Fruit fly (Drosophila melanogaster) whole organism, adult: ENCODE data around the gene bi.

Experiments used
- CG11617 ChIP-seq: fragments of 200-800 bp; sonication (Bioruptor generic); optimal IDR thresholded peaks from 2 replicates; lab custom pipeline; 2017; ENCODE audit warnings: mild to moderate bottlenecking, missing biosample characterization, missing genetic modification reagents, missing genetic modification characterization
- CG12768 ChIP-seq: fragments of 200-800 bp; sonication (Bioruptor generic); optimal IDR thresholded peaks from 2 replicates; lab custom pipeline; 2017; ENCODE audit warnings: missing biosample characterization, missing genetic modification characterization, mild to moderate bottlenecking, moderate library complexity, missing genetic modification reagents
- CG14711 ChIP-seq: fragments of 200-800 bp; sonication (Bioruptor generic); optimal IDR thresholded peaks from 2 replicates; lab custom pipeline; 2018; ENCODE audit warnings: missing biosample characterization, mild to moderate bottlenecking, missing genetic modification characterization, moderate library complexity
- CG1620 ChIP-seq: fragments of 200-800 bp; sonication (Bioruptor generic); optimal IDR thresholded peaks from 2 replicates; lab custom pipeline; 2016; ENCODE audit warnings: missing biosample characterization, missing genetic modification characterization
- CG33017 ChIP-seq: fragments of 200-800 bp; sonication (Bioruptor generic); optimal IDR thresholded peaks from 2 replicates; lab custom pipeline; 2018; ENCODE audit warnings: missing biosample characterization, mild to moderate bottlenecking, missing genetic modification characterization, moderate library complexity
- CG5204 ChIP-seq: fragments of 200-800 bp; sonication (Bioruptor generic); optimal IDR thresholded peaks from 2 replicates; lab custom pipeline; 2016; ENCODE audit warnings: missing biosample characterization, missing genetic modification characterization
- CG7045 ChIP-seq: fragments of 200-800 bp; sonication (Bioruptor generic); optimal IDR thresholded peaks from 2 replicates; lab custom pipeline; 2017; ENCODE audit warnings: missing biosample characterization, mild to moderate bottlenecking, missing genetic modification characterization
- CG7101 ChIP-seq: fragments of 200-800 bp; sonication (Bioruptor generic); optimal IDR thresholded peaks from 2 replicates; lab custom pipeline; 2018; ENCODE audit warnings: missing biosample characterization, mild to moderate bottlenecking, missing genetic modification characterization, moderate library complexity
- Clk ChIP-seq: fragments of 200-800 bp; sonication (Bioruptor generic); optimal IDR thresholded peaks from 2 replicates; lab custom pipeline; 2017; ENCODE audit warnings: missing biosample characterization, missing genetic modification characterization
- Crg-1 ChIP-seq: fragments of 200-800 bp; sonication (Bioruptor generic); optimal IDR thresholded peaks from 2 replicates; lab custom pipeline; 2016; ENCODE audit warnings: missing biosample characterization, missing genetic modification characterization
- Hr96 ChIP-seq: fragments of 200-800 bp; sonication (Bioruptor generic); optimal IDR thresholded peaks from 2 replicates; lab custom pipeline; 2016; ENCODE audit warnings: missing biosample characterization, missing genetic modification characterization
- Mnt ChIP-seq: fragments of 200-800 bp; sonication (Bioruptor generic); optimal IDR thresholded peaks from 2 replicates; lab custom pipeline; 2016; ENCODE audit warnings: missing biosample characterization, mild to moderate bottlenecking, missing genetic modification characterization
- bab1 ChIP-seq: fragments of 200-800 bp; sonication (Bioruptor generic); optimal IDR thresholded peaks from 3 replicates; lab custom pipeline; 2019; ENCODE audit warnings: missing biosample characterization, mild to moderate bottlenecking, missing genetic modification characterization, moderate library complexity
- cic ChIP-seq: fragments of 200-800 bp; sonication (Bioruptor generic); optimal IDR thresholded peaks from 2 replicates; lab custom pipeline; 2017; ENCODE audit warnings: missing biosample characterization, mild to moderate bottlenecking, missing genetic modification characterization, moderate library complexity
- cnc ChIP-seq, 2 experiments: fragments of >200 bp; optimal IDR thresholded peaks; 2 replicates each; lab custom pipeline; 2017
- kay ChIP-seq: fragments of 200-800 bp; sonication (Bioruptor generic); peaks from one replicate; lab custom pipeline; 2016; ENCODE audit warnings: missing biosample characterization, missing genetic modification characterization, borderline replicate concordance
- ovo ChIP-seq: fragments of 200-800 bp; sonication (Bioruptor generic); optimal IDR thresholded peaks from 2 replicates; lab custom pipeline; 2016; ENCODE audit warnings: missing biosample characterization, missing genetic modification characterization
- pad ChIP-seq: fragments of 200-800 bp; sonication (Bioruptor generic); optimal IDR thresholded peaks from 3 replicates; lab custom pipeline; 2017; ENCODE audit warnings: missing biosample characterization, missing genetic modification characterization, mild to moderate bottlenecking, moderate library complexity, missing genetic modification reagents
- tj ChIP-seq: fragments of 200-800 bp; sonication (Bioruptor generic); optimal IDR thresholded peaks from 3 replicates; lab custom pipeline; 2017; ENCODE audit warnings: missing biosample characterization, mild to moderate bottlenecking, missing genetic modification characterization, moderate library complexity
- toe ChIP-seq: fragments of 200-800 bp; sonication (Bioruptor generic); optimal IDR thresholded peaks from 2 replicates; lab custom pipeline; 2016; ENCODE audit warnings: missing biosample characterization, missing genetic modification characterization

The bi gene

dm6 chrX:4411405-4411993 lies 1.2 kb upstream of the bi start:
- TF ChIP-seq toe (GFP tag; lab: Kevin White, UChicago) (no peak), cnc (optimal IDR thresholded peaks at IDR 0.05; lab: Kevin White, UChicago) (no peak), CG7101 (no peak), ovo (GFP tag; lab: Kevin White, UChicago) (peak; percentile 6), CG11617 (no peak), Hr96 (GFP tag; lab: Kevin White, UChicago) (no peak), CG33017 (no peak), pad (GFP tag; lab: Kevin White, UChicago) (peak; percentile 86), CG14711 (no peak), CG5204 (GFP tag; lab: Kevin White, UChicago) (no peak), tj (no peak), cic (GFP tag; lab: Kevin White, UChicago) (no peak), CG12768 (no peak), Mnt (GFP tag; lab: Kevin White, UChicago) (no peak), CG7045 (GFP tag; lab: Kevin White, UChicago) (no peak), bab1 (GFP tag; lab: Kevin White, UChicago) (no peak), CG1620 (GFP tag; lab: Kevin White, UChicago) (no peak)

- TF ChIP-seq CG33017 (no peak), cic (GFP tag; lab: Kevin White, UChicago) (no peak), CG11617 (no peak), bab1 (GFP tag; lab: Kevin White, UChicago) (no peak), CG7101 (no peak), ovo (GFP tag; lab: Kevin White, UChicago) (no peak), CG1620 (GFP tag; lab: Kevin White, UChicago) (no peak), CG12768 (no peak), kay (GFP tag; lab: Kevin White, UChicago) (no peak), CG5204 (GFP tag; lab: Kevin White, UChicago) (no peak)
Measured at dm6 chrX:4413146-4413545, 490 bp downstream of the bi start.

dm6 chrX:4420099-4420695 lies 7.5 kb downstream of the bi start:
- no peak for TF ChIP-seq CG14711
- TF ChIP-seq Crg-1 (GFP tag; lab: Kevin White, UChicago) = no peak
- TF ChIP-seq CG1620 (GFP tag; lab: Kevin White, UChicago) = no peak
- TF ChIP-seq CG7045 (GFP tag; lab: Kevin White, UChicago) = no peak
- no peak for TF ChIP-seq CG5204 (GFP tag; lab: Kevin White, UChicago)
- TF ChIP-seq toe (GFP tag; lab: Kevin White, UChicago) = no peak
- no peak for TF ChIP-seq pad (GFP tag; lab: Kevin White, UChicago)
- no peak for TF ChIP-seq CG33017
- TF ChIP-seq CG12768 = no peak
- TF ChIP-seq CG7101 = no peak
- TF ChIP-seq Mnt (GFP tag; lab: Kevin White, UChicago) = no peak
- TF ChIP-seq CG11617 = no peak
- TF ChIP-seq kay (GFP tag; lab: Kevin White, UChicago) = no peak
- no peak for TF ChIP-seq Clk (GFP tag; lab: Kevin White, UChicago)
- TF ChIP-seq Hr96 (GFP tag; lab: Kevin White, UChicago) = no peak
- TF ChIP-seq ovo (GFP tag; lab: Kevin White, UChicago) = no peak

dm6 chrX:4422074-4422473 lies 9.4 kb downstream of the bi start:
- no peak for TF ChIP-seq Mnt (GFP tag; lab: Kevin White, UChicago)
- no peak for TF ChIP-seq pad (GFP tag; lab: Kevin White, UChicago)
- no peak for TF ChIP-seq CG11617
- no peak for TF ChIP-seq CG14711
- no peak for TF ChIP-seq CG12768
- TF ChIP-seq CG33017 = no peak
- no peak for TF ChIP-seq CG1620 (GFP tag; lab: Kevin White, UChicago)
- TF ChIP-seq bab1 (GFP tag; lab: Kevin White, UChicago) = no peak
- TF ChIP-seq Hr96 (GFP tag; lab: Kevin White, UChicago) = no peak
- TF ChIP-seq toe (GFP tag; lab: Kevin White, UChicago) = no peak

dm6 chrX:4423837-4424449 lies 11.3 kb downstream of the bi start:
- TF ChIP-seq pad (GFP tag; lab: Kevin White, UChicago) = no peak
- TF ChIP-seq Mnt (GFP tag; lab: Kevin White, UChicago) = no peak
- no peak for TF ChIP-seq CG14711
- no peak for TF ChIP-seq CG33017
- no peak for TF ChIP-seq CG1620 (GFP tag; lab: Kevin White, UChicago)
- TF ChIP-seq CG12768 = no peak

dm6 chrX:4425016-4425415 lies 12.4 kb downstream of the bi start:
- no peak for TF ChIP-seq Mnt (GFP tag; lab: Kevin White, UChicago)
- no peak for TF ChIP-seq CG33017
- TF ChIP-seq pad (GFP tag; lab: Kevin White, UChicago) = peak; percentile 90
- no peak for TF ChIP-seq Crg-1 (GFP tag; lab: Kevin White, UChicago)
- no peak for TF ChIP-seq CG12768
- TF ChIP-seq CG11617 = no peak
